Worm (Caenorhabditis elegans) whole organism, L4 larva: ENCODE results near the gene spk-1.
A peak's percentile ranks its signal among the peaks of the same experiment; 100 is the strongest.

ENCODE experiments used
- F44E2.7 ChIP-seq: fragments of 200-800 bp; sonication (Bioruptor generic); IDR thresholded peaks from 2 replicates; pipeline ENCODE4 v2.1.2; 2022; ENCODE audit warnings: missing genetic modification characterization, missing compliant biosample characterization
- F49E8.2 ChIP-seq: sonication (generic microtip); optimal IDR thresholded peaks from 2 replicates; lab custom pipeline; 2016; ENCODE audit warnings: missing compliant biosample characterization, mild to moderate bottlenecking, missing genetic modification characterization, borderline replicate concordance
- Y5F2A.4 ChIP-seq: fragments of 200-800 bp; sonication (Bioruptor generic); optimal IDR thresholded peaks from 2 replicates; lab custom pipeline; 2018; ENCODE audit warnings: mild to moderate bottlenecking, missing genetic modification characterization, missing compliant biosample characterization
- ZK546.5 ChIP-seq, 2 experiments: sonication (generic microtip); optimal IDR thresholded peaks; 2 replicates each; lab custom pipeline; 2017; ENCODE audit warnings: missing biosample characterization in 2 of 2, missing genetic modification characterization in 2 of 2
- aly-2 ChIP-seq: sonication (generic microtip); optimal IDR thresholded peaks from 2 replicates; lab custom pipeline; 2018; ENCODE audit warnings: missing biosample characterization, missing genetic modification characterization
- ama-1 ChIP-seq: fragments of 150-350 bp; optimal IDR thresholded peaks from 2 replicates; lab custom pipeline; 2014; ENCODE audit warnings: inconsistent platforms, mixed read lengths
- attf-4 ChIP-seq: sonication (generic microtip); optimal IDR thresholded peaks from 3 replicates; lab custom pipeline; 2017; ENCODE audit warnings: missing biosample characterization, missing genetic modification characterization
- ceh-20 ChIP-seq: fragments of 200-800 bp; sonication (Bioruptor generic); IDR thresholded peaks from 2 replicates; pipeline ENCODE4 v1.3.6; 2022; ENCODE audit warnings: missing genetic modification reagents, missing genetic modification characterization, missing compliant biosample characterization
- ceh-32 ChIP-seq: sonication (generic microtip); optimal IDR thresholded peaks from 2 replicates; lab custom pipeline; 2016; ENCODE audit warnings: mild to moderate bottlenecking, missing genetic modification characterization, missing compliant biosample characterization; ENCODE audit not compliant: poor library complexity
- ceh-44 ChIP-seq: fragments of 200-800 bp; sonication (Bioruptor generic); IDR thresholded peaks from 2 replicates; pipeline ENCODE4 v1.3.6; 2022; ENCODE audit warnings: missing genetic modification reagents, missing genetic modification characterization, missing compliant biosample characterization
- ceh-62 ChIP-seq: sonication (generic microtip); optimal IDR thresholded peaks from 2 replicates; lab custom pipeline; 2017; ENCODE audit warnings: missing biosample characterization, missing genetic modification characterization
- ces-1 ChIP-seq: fragments of 150-350 bp; sonication (generic microtip); optimal IDR thresholded peaks from 4 replicates; lab custom pipeline; 2014; ENCODE audit warnings: missing biosample characterization, missing genetic modification reagents, missing genetic modification characterization
- ctbp-1 ChIP-seq: fragments of 200-800 bp; sonication (Bioruptor generic); IDR thresholded peaks from 2 replicates; pipeline ENCODE4 v1.3.6; 2022; ENCODE audit warnings: missing genetic modification reagents, missing genetic modification characterization, missing compliant biosample characterization
- daf-16 ChIP-seq, 3 experiments: sonication (generic microtip); optimal IDR thresholded peaks; 2 replicates each; lab custom pipeline; 2016 to 2017; ENCODE audit warnings: missing genetic modification characterization in 3 of 3, missing genetic modification reagents in 3 of 3, mild to moderate bottlenecking in 2 of 3, missing compliant biosample characterization in 2 of 3, missing biosample characterization in 1 of 3, moderate library complexity in 1 of 3
- daf-19 ChIP-seq: fragments of 200-800 bp; sonication (Bioruptor generic); conservative IDR thresholded peaks from 2 replicates; pipeline ENCODE4 v1.3.6; 2022; ENCODE audit warnings: missing genetic modification characterization, missing compliant biosample characterization
- daf-8 ChIP-seq: fragments of 200-800 bp; sonication (Bioruptor generic); IDR thresholded peaks from 2 replicates; pipeline ENCODE4 v1.3.6; 2022; ENCODE audit warnings: missing genetic modification characterization, missing compliant biosample characterization
- dmd-9 ChIP-seq: fragments of 200-800 bp; sonication (Bioruptor generic); IDR thresholded peaks from 2 replicates; pipeline ENCODE4 v1.3.6; 2022; ENCODE audit warnings: missing genetic modification reagents, missing genetic modification characterization, missing compliant biosample characterization
- duxl-1 ChIP-seq: sonication (generic microtip); optimal IDR thresholded peaks from 2 replicates; lab custom pipeline; 2016; ENCODE audit warnings: mild to moderate bottlenecking, missing genetic modification characterization, moderate library complexity, missing compliant biosample characterization; ENCODE audit not compliant: poor library complexity
- dve-1 ChIP-seq: sonication (generic microtip); optimal IDR thresholded peaks from 2 replicates; lab custom pipeline; 2017; ENCODE audit warnings: antibody characterized with exemption, mild to moderate bottlenecking, missing genetic modification characterization, missing compliant biosample characterization; ENCODE audit not compliant: insufficient read depth
- fkh-10 ChIP-seq: fragments of 150-350 bp; optimal IDR thresholded peaks from 2 replicates; lab custom pipeline; 2014; ENCODE audit warnings: missing biosample characterization, missing genetic modification reagents, missing genetic modification characterization
- fos-1 ChIP-seq: fragments of 150-350 bp; optimal IDR thresholded peaks from 2 replicates; lab custom pipeline; 2014; ENCODE audit warnings: missing biosample characterization, missing genetic modification characterization
- gei-8 ChIP-seq: fragments of 200-800 bp; sonication (Bioruptor generic); optimal IDR thresholded peaks from 2 replicates; lab custom pipeline; 2018; ENCODE audit warnings: mild to moderate bottlenecking, missing genetic modification characterization, missing compliant biosample characterization
- hlh-11 ChIP-seq: fragments of 200-800 bp; sonication (Bioruptor generic); optimal IDR thresholded peaks from 2 replicates; lab custom pipeline; 2018; ENCODE audit warnings: mild to moderate bottlenecking, missing genetic modification characterization, missing compliant biosample characterization
- hlh-30 ChIP-seq: sonication (generic microtip); optimal IDR thresholded peaks from 2 replicates; lab custom pipeline; 2017; ENCODE audit warnings: antibody characterized with exemption, mild to moderate bottlenecking, missing genetic modification characterization, missing compliant biosample characterization; ENCODE audit not compliant: insufficient read depth
- jun-1 ChIP-seq: fragments of 150-350 bp; optimal IDR thresholded peaks from 2 replicates; lab custom pipeline; 2014; ENCODE audit warnings: missing biosample characterization, missing genetic modification reagents, missing genetic modification characterization
- lim-7 ChIP-seq: fragments of 200-800 bp; sonication (Bioruptor generic); IDR thresholded peaks from 2 replicates; pipeline ENCODE4 v1.3.6; 2022; ENCODE audit warnings: missing genetic modification characterization, missing compliant biosample characterization
- lin-15B ChIP-seq: fragments of 150-350 bp; sonication (generic microtip); optimal IDR thresholded peaks from 3 replicates; lab custom pipeline; 2014; ENCODE audit warnings: missing biosample characterization, missing genetic modification characterization
- lin-29 ChIP-seq: fragments of 200-800 bp; sonication (Bioruptor generic); IDR thresholded peaks from 2 replicates; pipeline ENCODE4 v1.3.6; 2022; ENCODE audit warnings: missing genetic modification reagents, missing genetic modification characterization, missing compliant biosample characterization
- madf-5 ChIP-seq, 2 experiments: fragments of 200-800 bp; sonication (Bioruptor generic); IDR thresholded peaks; 2 replicates each; pipeline ENCODE4 v1.3.6; 2022; ENCODE audit warnings: missing compliant biosample characterization in 2 of 2, missing genetic modification characterization in 2 of 2
- mdt-29 ChIP-seq: fragments of 200-800 bp; sonication (Bioruptor generic); IDR thresholded peaks from 2 replicates; pipeline ENCODE4 v1.3.6; 2022; ENCODE audit warnings: missing genetic modification reagents, missing genetic modification characterization, missing compliant biosample characterization
- nhr-10 ChIP-seq: fragments of 150-350 bp; optimal IDR thresholded peaks from 2 replicates; lab custom pipeline; 2014; ENCODE audit warnings: missing biosample characterization, missing genetic modification characterization
- nhr-111 ChIP-seq: fragments of 200-800 bp; sonication (Bioruptor generic); optimal IDR thresholded peaks from 2 replicates; lab custom pipeline; 2018; ENCODE audit warnings: mild to moderate bottlenecking, missing genetic modification characterization, missing compliant biosample characterization
- nhr-28 ChIP-seq: fragments of 150-350 bp; optimal IDR thresholded peaks from 2 replicates; lab custom pipeline; 2014; ENCODE audit warnings: missing biosample characterization, missing genetic modification characterization
- nhr-42 ChIP-seq: fragments of 200-800 bp; sonication (Bioruptor generic); IDR thresholded peaks from 2 replicates; pipeline ENCODE4 v1.3.6; 2022; ENCODE audit warnings: missing genetic modification characterization, missing compliant biosample characterization
- nhr-48 ChIP-seq: sonication (generic microtip); optimal IDR thresholded peaks from 2 replicates; lab custom pipeline; 2016; ENCODE audit warnings: mild to moderate bottlenecking, missing genetic modification characterization, missing compliant biosample characterization
- nhr-76 ChIP-seq: fragments of 150-350 bp; optimal IDR thresholded peaks from 2 replicates; lab custom pipeline; 2014; ENCODE audit warnings: missing biosample characterization, missing genetic modification characterization
- nhr-77 ChIP-seq: fragments of 150-350 bp; optimal IDR thresholded peaks from 2 replicates; lab custom pipeline; 2014; ENCODE audit warnings: missing biosample characterization, missing genetic modification characterization
- php-3 ChIP-seq: fragments of 200-800 bp; sonication (Bioruptor generic); IDR thresholded peaks from 2 replicates; pipeline ENCODE4 v1.3.6; 2022; ENCODE audit warnings: missing genetic modification reagents, missing genetic modification characterization, missing compliant biosample characterization
- saeg-2 ChIP-seq: fragments of 200-800 bp; sonication (Bioruptor generic); IDR thresholded peaks from 2 replicates; pipeline ENCODE4 v1.3.6; 2022; ENCODE audit warnings: missing genetic modification reagents, missing genetic modification characterization, missing compliant biosample characterization
- sdz-12 ChIP-seq: fragments of 200-800 bp; sonication (Bioruptor generic); optimal IDR thresholded peaks from 2 replicates; lab custom pipeline; 2018; ENCODE audit warnings: mild to moderate bottlenecking, missing genetic modification characterization, missing compliant biosample characterization
- set-16 ChIP-seq: fragments of 200-800 bp; sonication (Bioruptor generic); IDR thresholded peaks from 2 replicates; pipeline ENCODE4 v1.3.6; 2022; ENCODE audit warnings: missing genetic modification reagents, missing genetic modification characterization, missing compliant biosample characterization
- skn-1 ChIP-seq: fragments of 150-350 bp; optimal IDR thresholded peaks from 2 replicates; lab custom pipeline; 2014; ENCODE audit warnings: missing biosample characterization, missing genetic modification characterization
- snpc-1.2 ChIP-seq: fragments of 200-800 bp; sonication (Bioruptor generic); IDR thresholded peaks from 2 replicates; pipeline ENCODE4 v1.3.6; 2022; ENCODE audit warnings: missing genetic modification reagents, missing genetic modification characterization, missing compliant biosample characterization
- tag-97 ChIP-seq: fragments of 200-800 bp; sonication (Bioruptor generic); IDR thresholded peaks from 2 replicates; pipeline ENCODE4 v1.3.6; 2022; ENCODE audit warnings: missing genetic modification characterization, missing compliant biosample characterization
- unc-130 ChIP-seq: sonication (generic microtip); optimal IDR thresholded peaks from 2 replicates; lab custom pipeline; 2016; ENCODE audit warnings: missing genetic modification reagents, missing genetic modification characterization, missing compliant biosample characterization
- unc-39 ChIP-seq: sonication (generic microtip); optimal IDR thresholded peaks from 2 replicates; lab custom pipeline; 2017; ENCODE audit warnings: missing biosample characterization, missing genetic modification characterization
- unc-62 ChIP-seq, 3 experiments: fragments of 150-350 bp in 1 of 3; sonication (generic microtip); optimal IDR thresholded peaks in 2 of 3; peaks in 1 of 3; 1 replicate in 1 of 3; 2 replicates in 2 of 3; lab custom pipeline; 2014 to 2017; ENCODE audit warnings: missing biosample characterization in 3 of 3, missing genetic modification characterization in 3 of 3, missing genetic modification reagents in 3 of 3, missing genotype in 1 of 3
- zip-11 ChIP-seq: fragments of 200-800 bp; sonication (Bioruptor generic); IDR thresholded peaks from 2 replicates; pipeline ENCODE4 v1.3.6; 2022; ENCODE audit warnings: missing genetic modification characterization, missing compliant biosample characterization
- zip-2 ChIP-seq: fragments of 150-350 bp; optimal IDR thresholded peaks from 2 replicates; lab custom pipeline; 2014; ENCODE audit warnings: missing biosample characterization, missing genetic modification characterization
- ztf-7 ChIP-seq: fragments of 150-350 bp; optimal IDR thresholded peaks from 2 replicates; lab custom pipeline; 2014; ENCODE audit warnings: missing biosample characterization, missing genetic modification characterization

The spk-1 gene

DNA sequence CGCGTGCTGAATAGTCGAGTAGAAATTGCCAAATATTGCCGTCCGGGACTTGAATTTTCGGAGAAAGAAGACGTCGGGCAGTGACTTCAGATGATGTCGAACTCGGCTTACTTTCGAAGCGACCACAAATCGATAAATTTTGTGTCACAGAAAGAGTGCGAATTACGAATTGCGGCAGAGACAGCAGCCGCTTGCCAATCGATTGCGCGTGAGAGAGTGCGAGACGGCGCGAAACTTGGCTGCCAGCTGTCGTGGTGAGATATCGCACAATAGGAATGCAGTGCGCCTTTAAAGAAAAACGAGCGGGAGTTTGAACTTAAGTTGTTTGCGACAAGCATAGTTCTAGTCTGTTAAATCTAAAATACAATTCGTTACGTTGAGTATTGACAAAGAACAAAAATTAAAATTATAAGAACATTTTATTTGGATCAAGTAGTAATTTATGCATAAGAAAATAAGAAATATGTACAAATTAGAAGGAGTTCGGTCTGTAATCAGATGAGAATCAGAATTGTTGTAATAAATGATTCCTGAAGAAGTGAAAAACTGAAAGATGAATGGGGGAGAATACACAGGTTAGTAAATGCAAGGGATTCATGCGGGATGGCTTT is 12.9 kb upstream of the spk-1 start, which contains the start of gene pir-2:
TSS of gene pir-2 (minus strand) at position 218 of the 611 bp plus-strand sequence.
- no peak for TF ChIP-seq madf-5 (GFP tag; IDR thresholded peaks at IDR 0.05; lab: Robert Waterston, UW)
- no peak for TF ChIP-seq jun-1 (tag; lab: Kevin White, UChicago)
- no peak for TF ChIP-seq mdt-29 (GFP tag; lab: Robert Waterston, UW)
- TF ChIP-seq nhr-28 (tag; lab: Kevin White, UChicago), result peak; percentile 69
- TF ChIP-seq set-16, result peak; percentile 50
- peak; percentile 44 for TF ChIP-seq fkh-10 (GFP tag; lab: Kevin White, UChicago)
- no peak for TF ChIP-seq attf-4 (tag; lab: Kevin White, UChicago)
- no peak for TF ChIP-seq lin-29 (GFP tag; lab: Robert Waterston, UW)
- no peak for TF ChIP-seq gei-8
- no peak for TF ChIP-seq ceh-62 (tag; lab: Kevin White, UChicago)
- no peak for TF ChIP-seq ces-1 (GFP tag; lab: Kevin White, UChicago)
- no peak for TF ChIP-seq F49E8.2
- no peak for TF ChIP-seq lim-7 (GFP tag; lab: Robert Waterston, UW)
- TF ChIP-seq snpc-1.2 (GFP tag; lab: Robert Waterston, UW), result no peak
- TF ChIP-seq unc-130 (GFP tag; lab: Kevin White, UChicago), result peak; percentile 43
- TF ChIP-seq ceh-20 (GFP tag; lab: Robert Waterston, UW), result 0 out of 2 replicates have a peak, but pooled peaks have one; percentile 41
- TF ChIP-seq hlh-11 (tag; lab: Kevin White, UChicago), result peak; percentile 92
- TF ChIP-seq nhr-48 (tag; lab: Kevin White, UChicago), result peak; percentile 7
- no peak for TF ChIP-seq fos-1 (tag; lab: Kevin White, UChicago)
- TF ChIP-seq saeg-2 (GFP tag; lab: Robert Waterston, UW), result no peak
- TF ChIP-seq ZK546.5 (tag; optimal IDR thresholded peaks at IDR 0.05; lab: Kevin White, UChicago), result no peak
- TF ChIP-seq tag-97 (GFP tag; lab: Robert Waterston, UW), result no peak
- TF ChIP-seq lin-15B (tag; lab: Kevin White, UChicago), result no peak
- no peak for TF ChIP-seq aly-2 (tag; lab: Kevin White, UChicago)
- TF ChIP-seq daf-8 (GFP tag; lab: Robert Waterston, UW), result no peak
- TF ChIP-seq duxl-1 (tag; lab: Kevin White, UChicago), result peak; percentile 29
- TF ChIP-seq ama-1 (lab: Kevin White, UChicago), result peak; percentile 89
- TF ChIP-seq nhr-77, result peak; percentile 31
- TF ChIP-seq zip-11 (GFP tag; lab: Robert Waterston, UW), result no peak
- no peak for TF ChIP-seq daf-19 (GFP tag; lab: Robert Waterston, UW)
- no peak for TF ChIP-seq nhr-76 (tag; lab: Kevin White, UChicago)
- no peak for TF ChIP-seq zip-2 (tag; lab: Kevin White, UChicago)
- no peak for TF ChIP-seq php-3
- TF ChIP-seq ceh-44 (GFP tag; lab: Robert Waterston, UW), result no peak
- no peak for TF ChIP-seq skn-1
- TF ChIP-seq ztf-7 (tag; lab: Kevin White, UChicago), result peak; percentile 46
- TF ChIP-seq sdz-12, result no peak
- TF ChIP-seq unc-39 (tag; lab: Kevin White, UChicago), result no peak
- TF ChIP-seq unc-62 (GFP tag; optimal IDR thresholded peaks at IDR 0.05 in 1 of 2; lab: Kevin White, UChicago), result peak in 1 of 2 experiments; percentile 96
- TF ChIP-seq unc-62 (tag; optimal IDR thresholded peaks at IDR 0.05; lab: Kevin White, UChicago), result no peak
- no peak for TF ChIP-seq daf-16 (GFP tag; optimal IDR thresholded peaks at IDR 0.05; lab: Kevin White, UChicago)
- peak; percentile 21 for TF ChIP-seq daf-16 (tag; optimal IDR thresholded peaks at IDR 0.05; lab: Kevin White, UChicago)
- TF ChIP-seq F44E2.7, result peak; percentile 63; the same call in 1 of the 2 replicates
- TF ChIP-seq Y5F2A.4 (GFP tag; lab: Kevin White, UChicago), result no peak
- peak; percentile 26 for TF ChIP-seq nhr-10 (tag; lab: Kevin White, UChicago)
- no peak for TF ChIP-seq nhr-111 (GFP tag; lab: Kevin White, UChicago)
- peak; percentile 91 for TF ChIP-seq hlh-30 (tag; lab: Kevin White, UChicago)
- TF ChIP-seq ceh-32 (tag; lab: Kevin White, UChicago), result no peak
- no peak for TF ChIP-seq dmd-9 (GFP tag; lab: Robert Waterston, UW)
- TF ChIP-seq nhr-42 (GFP tag; lab: Robert Waterston, UW), result 0 out of 2 replicates have a peak, but pooled peaks have one; percentile 44
- peak; percentile 78 for TF ChIP-seq dve-1 (tag; lab: Kevin White, UChicago)
- peak; percentile 38; the same call in 1 of the 2 replicates for TF ChIP-seq ctbp-1 (GFP tag; lab: Robert Waterston, UW)
